Worm (Caenorhabditis elegans) whole organism, L1 larva: ENCODE results near the gene Y108F1.5.

Experiments
- C16A3.4 ChIP-seq: fragments of 150-350 bp; optimal IDR thresholded peaks from 2 replicates; lab custom pipeline; 2014; ENCODE audit warnings: missing biosample characterization, missing genetic modification characterization
- blmp-1 ChIP-seq: fragments of 150-350 bp; optimal IDR thresholded peaks from 2 replicates; lab custom pipeline; 2014; ENCODE audit warnings: missing biosample characterization, missing genetic modification characterization
- efl-1 ChIP-seq, 4 experiments: fragments of 150-350 bp; optimal IDR thresholded peaks in 3 of 4; peaks in 1 of 4; 1 replicate in 1 of 4; 2 replicates in 3 of 4; lab custom pipeline; 2014; ENCODE audit warnings: missing biosample characterization in 2 of 4, missing genetic modification characterization in 2 of 4, missing genetic modification reagents in 2 of 4
- fkh-4 ChIP-seq: sonication (generic microtip); optimal IDR thresholded peaks from 2 replicates; lab custom pipeline; 2016; ENCODE audit warnings: missing compliant biosample characterization, missing genetic modification characterization, borderline replicate concordance
- nhr-237 ChIP-seq: fragments of 150-350 bp; optimal IDR thresholded peaks from 2 replicates; lab custom pipeline; 2014; ENCODE audit warnings: missing biosample characterization, missing genetic modification characterization
- nhr-28 ChIP-seq: fragments of 150-350 bp; optimal IDR thresholded peaks from 2 replicates; lab custom pipeline; 2014; ENCODE audit warnings: missing biosample characterization, missing genetic modification characterization
- nhr-76 ChIP-seq: sonication (generic microtip); optimal IDR thresholded peaks from 2 replicates; lab custom pipeline; 2017; ENCODE audit warnings: missing biosample characterization, missing genetic modification characterization
- nhr-77 ChIP-seq: fragments of 150-350 bp; optimal IDR thresholded peaks from 2 replicates; lab custom pipeline; 2014; ENCODE audit warnings: missing biosample characterization, missing genetic modification characterization
- nhr-90 ChIP-seq: sonication (generic microtip); optimal IDR thresholded peaks from 2 replicates; lab custom pipeline; 2016; ENCODE audit warnings: mild to moderate bottlenecking, missing genetic modification characterization, missing compliant biosample characterization; ENCODE audit not compliant: poor library complexity
- pax-3 ChIP-seq: fragments of 200-800 bp; sonication (Bioruptor generic); optimal IDR thresholded peaks from 2 replicates; lab custom pipeline; 2018; ENCODE audit warnings: mild to moderate bottlenecking, missing genetic modification characterization, moderate library complexity, missing compliant biosample characterization
- snpc-4 ChIP-seq: fragments of 150-350 bp; optimal IDR thresholded peaks from 2 replicates; lab custom pipeline; 2014; ENCODE audit warnings: missing biosample characterization, missing genetic modification characterization

DNA sequence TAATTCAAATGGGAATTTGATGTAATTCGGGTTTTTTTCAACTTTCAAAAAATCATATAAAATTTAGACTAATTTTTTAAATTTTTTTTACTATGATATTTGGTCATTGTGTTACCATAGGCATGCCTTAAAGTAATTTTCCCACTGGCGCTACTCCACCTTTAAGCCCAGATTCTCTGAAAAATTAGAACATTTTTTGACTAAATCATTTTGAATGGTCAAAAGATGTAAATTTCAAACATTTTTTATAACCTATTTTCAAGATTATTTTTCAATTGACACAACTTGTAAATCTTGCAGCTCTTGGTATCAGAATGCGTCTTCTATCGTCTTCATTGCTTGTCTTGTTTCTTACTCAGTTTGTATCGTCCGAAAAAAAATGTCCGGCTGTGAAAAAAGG, 23.1 kb upstream of the Y108F1.5 start, which contains the start of gene R57.2:
- TF ChIP-seq C16A3.4 (tag; lab: Kevin White, UChicago): no peak
- TF ChIP-seq fkh-4: no peak
- no peak for TF ChIP-seq nhr-237 (tag; lab: Kevin White, UChicago)
- no peak for TF ChIP-seq blmp-1
- TF ChIP-seq nhr-28 (tag; lab: Kevin White, UChicago): no peak
- no peak for TF ChIP-seq snpc-4 (tag; lab: Kevin White, UChicago)
- TF ChIP-seq pax-3 (tag; lab: Kevin White, UChicago): no peak
- no peak for TF ChIP-seq efl-1 (optimal IDR thresholded peaks at IDR 0.05; lab: Kevin White, UChicago)
- no peak for TF ChIP-seq efl-1 (GFP tag; optimal IDR thresholded peaks at IDR 0.05 in 1 of 2; lab: Kevin White, UChicago)
- no peak for TF ChIP-seq nhr-90
- TF ChIP-seq nhr-76 (tag; lab: Kevin White, UChicago): no peak
- no peak for TF ChIP-seq nhr-77 (tag; lab: Kevin White, UChicago)
